Fruit fly (Drosophila melanogaster): ENCODE data around the gene Ptp10D.

Ptp10D gene

DNA sequence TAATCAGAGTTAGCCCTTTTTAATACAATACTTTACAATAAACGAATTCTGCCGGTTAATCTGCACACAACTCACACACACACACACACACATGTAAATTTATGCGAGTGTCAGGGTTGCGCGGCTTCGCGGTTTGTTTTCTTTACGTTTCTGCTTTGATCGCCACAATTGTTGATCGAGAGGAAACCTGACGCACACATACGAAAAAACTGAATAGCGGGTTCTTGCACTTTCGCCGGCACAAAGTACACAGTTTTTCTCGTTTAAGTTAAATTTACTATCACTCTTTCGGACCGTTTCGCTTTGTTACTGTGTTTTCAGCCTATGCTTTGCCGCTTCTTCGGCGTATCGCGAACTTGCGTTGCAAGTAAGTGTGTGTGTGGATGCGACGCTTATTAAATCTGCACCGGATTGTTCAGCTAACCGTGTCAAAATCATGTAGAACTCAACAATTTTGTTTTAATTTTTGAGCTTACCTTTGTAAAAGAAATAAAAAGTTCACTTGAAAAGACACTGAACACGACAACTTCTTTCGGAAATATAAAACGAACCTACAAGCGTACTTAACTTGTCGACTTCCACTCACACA is 10.7 kb upstream of the Ptp10D start:
- TF ChIP-seq EcR (GFP tag; optimal IDR thresholded peaks at IDR 0.05) = no peak
- TF ChIP-seq usp (GFP tag; optimal IDR thresholded peaks at IDR 0.05) = no peak

DNA sequence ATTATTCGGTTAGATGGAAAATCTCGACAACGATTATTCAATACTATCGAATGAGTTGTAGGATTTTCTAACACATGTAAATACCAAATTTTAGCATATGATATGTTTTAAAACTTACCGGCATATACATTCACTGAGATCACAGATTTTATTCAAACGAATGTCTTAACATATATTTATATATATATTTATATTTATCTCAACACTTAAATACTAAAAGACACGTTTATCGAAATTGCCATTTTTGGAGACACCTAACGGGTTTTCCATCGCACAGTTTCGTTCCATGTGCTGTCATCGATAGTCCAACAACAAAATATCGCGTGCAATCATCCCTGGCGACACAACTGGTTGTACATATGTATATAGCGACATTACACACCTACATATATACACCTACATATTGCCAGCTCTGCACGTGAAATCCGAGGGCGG is 10.2 kb upstream of the Ptp10D start, which contains the start of the genes CG2247 and CG1703:
TSS of gene CG2247 (minus strand) at position 8 of the 435 bp plus-strand sequence.
TSS of gene CG1703 (plus strand) at position 283 of the 435 bp plus-strand sequence.
- TF ChIP-seq EcR (GFP tag; optimal IDR thresholded peaks at IDR 0.05) = no peak
- TF ChIP-seq usp (GFP tag; optimal IDR thresholded peaks at IDR 0.05) = no peak
- TF ChIP-seq pan (optimal IDR thresholded peaks at IDR 0.05) = no peak
- no peak for TF ChIP-seq Dll (optimal IDR thresholded peaks at IDR 0.05)
- no peak for TF ChIP-seq psq (optimal IDR thresholded peaks at IDR 0.05)
- TF ChIP-seq CG8478 (optimal IDR thresholded peaks at IDR 0.05) = no peak

DNA sequence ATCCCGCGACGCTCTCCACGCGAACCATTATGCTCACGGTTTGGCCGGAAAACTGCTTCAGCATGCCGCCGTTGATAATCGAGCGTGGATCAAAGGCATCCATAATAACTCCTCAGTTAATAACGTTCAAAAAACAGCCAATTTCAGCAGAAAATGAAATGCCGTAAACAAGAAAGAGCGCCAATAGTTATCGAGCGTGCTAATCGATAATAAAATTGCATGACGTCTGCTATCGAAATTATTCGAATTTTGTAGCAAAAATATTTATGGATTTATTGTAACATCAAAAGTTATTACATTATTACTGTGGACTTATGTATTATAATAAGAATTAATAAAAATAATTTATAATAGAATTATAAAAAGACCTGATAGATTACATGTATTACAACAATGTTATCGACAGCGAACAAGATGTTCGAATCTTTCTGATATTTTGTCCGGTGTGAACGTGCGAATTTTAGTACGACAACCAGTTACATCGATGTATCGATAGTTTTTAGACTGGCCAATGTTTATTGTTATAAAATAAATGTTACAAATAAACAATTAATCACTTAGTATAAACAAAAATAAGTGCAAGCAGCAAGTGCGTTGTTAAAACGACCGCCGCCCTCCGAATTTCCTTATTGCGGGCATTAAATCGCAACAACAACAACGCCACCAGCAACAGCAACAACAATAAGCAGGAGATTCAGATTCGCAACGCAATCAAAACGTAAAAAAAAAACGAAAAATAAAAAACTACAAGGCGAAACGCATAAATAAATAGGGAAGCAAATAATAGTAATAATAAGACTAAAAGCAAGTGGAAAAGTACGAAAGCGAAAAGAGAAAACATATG is 5.9 kb upstream of the Ptp10D start, which contains the start of the genes RPA3 and Met:
TSS of gene RPA3 (minus strand) at position 189 of the 844 bp plus-strand sequence.
TSS of gene Met (plus strand) at position 473 of the 844 bp plus-strand sequence.
- TF ChIP-seq CG8478 (optimal IDR thresholded peaks at IDR 0.05) (no peak), Dll (optimal IDR thresholded peaks at IDR 0.05) (no peak), pan (optimal IDR thresholded peaks at IDR 0.05) (no peak), EcR (GFP tag; optimal IDR thresholded peaks at IDR 0.05) (no peak), psq (optimal IDR thresholded peaks at IDR 0.05) (no peak), usp (GFP tag; optimal IDR thresholded peaks at IDR 0.05) (no peak)

DNA sequence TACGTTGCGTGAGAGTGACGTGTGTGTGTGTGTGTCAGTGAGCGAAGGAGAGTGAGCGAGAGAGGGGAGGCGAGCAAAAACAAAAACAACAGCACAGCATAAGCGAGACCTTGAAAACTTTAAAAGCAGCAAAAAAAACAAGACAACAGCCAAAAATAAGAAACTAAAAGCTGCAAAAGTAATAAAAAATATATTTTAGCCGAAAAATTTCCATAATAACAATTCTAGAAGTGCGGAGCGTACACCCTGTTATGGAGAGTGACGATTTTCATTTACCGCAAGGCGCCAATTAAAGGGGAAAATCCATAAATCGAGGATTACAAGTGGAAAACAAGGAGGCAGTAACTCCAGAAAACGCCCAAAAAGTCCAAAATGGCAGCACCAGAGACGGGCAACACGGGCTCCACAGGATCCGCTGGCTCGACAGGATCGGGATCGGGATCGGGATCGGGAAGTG is 5.3 kb upstream of the Ptp10D start:
- TF ChIP-seq psq (optimal IDR thresholded peaks at IDR 0.05) (no peak), usp (GFP tag; optimal IDR thresholded peaks at IDR 0.05) (no peak), CG8478 (optimal IDR thresholded peaks at IDR 0.05) (no peak), EcR (GFP tag; optimal IDR thresholded peaks at IDR 0.05) (no peak), Dll (optimal IDR thresholded peaks at IDR 0.05) (no peak), pan (optimal IDR thresholded peaks at IDR 0.05) (no peak)

DNA sequence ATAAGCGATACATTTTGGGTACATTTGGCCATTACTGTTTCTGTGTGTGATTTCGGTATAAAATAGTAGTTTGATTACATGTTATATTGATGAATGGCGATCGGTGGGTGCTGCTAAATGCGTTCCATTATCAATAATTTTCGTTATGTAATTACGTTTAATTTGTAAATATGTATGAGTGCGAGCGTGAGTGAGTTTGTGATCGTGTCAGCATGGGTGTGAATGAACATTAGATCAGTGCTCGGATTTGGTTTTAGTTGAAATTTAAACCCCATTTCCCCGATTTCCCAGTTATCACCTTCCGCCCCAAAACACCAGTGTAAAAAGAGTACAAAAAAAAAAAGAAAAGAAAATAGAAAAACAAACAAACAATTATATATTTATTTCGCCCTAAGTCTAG is 2.2 kb upstream of the Ptp10D start:
- no peak for TF ChIP-seq CG8478 (optimal IDR thresholded peaks at IDR 0.05)
- TF ChIP-seq EcR (GFP tag; optimal IDR thresholded peaks at IDR 0.05) = no peak
- TF ChIP-seq psq (optimal IDR thresholded peaks at IDR 0.05) = no peak
- no peak for TF ChIP-seq pan (optimal IDR thresholded peaks at IDR 0.05)
- no peak for TF ChIP-seq Dll (optimal IDR thresholded peaks at IDR 0.05)
- no peak for TF ChIP-seq usp (GFP tag; optimal IDR thresholded peaks at IDR 0.05)

DNA sequence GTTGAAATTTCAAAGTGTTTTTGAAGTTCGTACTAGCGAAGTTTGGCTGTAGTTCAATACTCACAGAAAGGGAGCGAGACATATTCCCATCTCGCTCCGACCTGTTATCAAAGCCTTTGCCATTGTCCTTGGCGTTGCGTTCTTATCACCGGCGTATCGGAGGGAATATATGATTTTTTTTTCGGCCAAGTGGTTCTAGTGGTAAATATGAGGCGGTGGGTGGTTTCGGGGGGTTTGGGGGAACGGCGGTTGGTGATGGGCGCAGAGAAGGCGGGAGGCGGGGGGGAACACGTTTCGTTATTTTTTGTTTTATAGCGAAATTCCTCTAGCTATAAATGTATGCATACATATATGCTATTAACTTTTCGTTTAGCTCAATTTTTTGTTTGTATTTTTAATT is 1.3 kb upstream of the Ptp10D start:
- TF ChIP-seq usp (GFP tag; optimal IDR thresholded peaks at IDR 0.05) (no peak), CG8478 (optimal IDR thresholded peaks at IDR 0.05) (no peak), Dll (optimal IDR thresholded peaks at IDR 0.05) (no peak), EcR (GFP tag; optimal IDR thresholded peaks at IDR 0.05) (no peak), pan (optimal IDR thresholded peaks at IDR 0.05) (no peak)

DNA sequence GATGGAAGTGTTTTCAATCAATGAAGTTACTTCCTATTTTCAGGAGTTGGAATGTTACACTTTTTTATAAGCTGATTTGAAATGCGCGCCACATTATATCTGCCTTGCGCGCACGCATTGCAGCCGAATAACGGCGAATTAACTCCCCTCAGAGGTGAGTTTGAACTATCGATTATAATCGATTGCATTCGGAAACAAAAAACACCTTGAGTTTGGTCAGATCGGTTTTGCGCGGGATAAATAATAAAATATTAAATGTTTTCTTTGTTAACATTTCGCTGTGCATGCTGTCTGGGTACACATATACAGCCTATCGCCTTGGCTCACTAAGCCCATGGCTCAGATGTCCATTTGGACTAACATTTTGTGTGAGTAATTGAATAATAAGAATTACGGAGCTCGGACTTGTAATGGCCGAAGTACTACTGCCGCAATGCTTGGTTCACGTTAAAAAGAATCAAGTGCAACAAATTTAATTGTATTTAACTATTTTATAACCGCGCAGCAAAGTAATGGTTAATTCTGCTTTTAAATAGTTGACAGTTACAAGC is 425 bp upstream of the Ptp10D start:
- TF ChIP-seq EcR (GFP tag; optimal IDR thresholded peaks at IDR 0.05) = no peak
- TF ChIP-seq Dll (optimal IDR thresholded peaks at IDR 0.05) = no peak
- no peak for TF ChIP-seq psq (optimal IDR thresholded peaks at IDR 0.05)
- TF ChIP-seq pan (optimal IDR thresholded peaks at IDR 0.05) = no peak
- TF ChIP-seq CG8478 (optimal IDR thresholded peaks at IDR 0.05) = no peak
- no peak for TF ChIP-seq usp (GFP tag; optimal IDR thresholded peaks at IDR 0.05)

DNA sequence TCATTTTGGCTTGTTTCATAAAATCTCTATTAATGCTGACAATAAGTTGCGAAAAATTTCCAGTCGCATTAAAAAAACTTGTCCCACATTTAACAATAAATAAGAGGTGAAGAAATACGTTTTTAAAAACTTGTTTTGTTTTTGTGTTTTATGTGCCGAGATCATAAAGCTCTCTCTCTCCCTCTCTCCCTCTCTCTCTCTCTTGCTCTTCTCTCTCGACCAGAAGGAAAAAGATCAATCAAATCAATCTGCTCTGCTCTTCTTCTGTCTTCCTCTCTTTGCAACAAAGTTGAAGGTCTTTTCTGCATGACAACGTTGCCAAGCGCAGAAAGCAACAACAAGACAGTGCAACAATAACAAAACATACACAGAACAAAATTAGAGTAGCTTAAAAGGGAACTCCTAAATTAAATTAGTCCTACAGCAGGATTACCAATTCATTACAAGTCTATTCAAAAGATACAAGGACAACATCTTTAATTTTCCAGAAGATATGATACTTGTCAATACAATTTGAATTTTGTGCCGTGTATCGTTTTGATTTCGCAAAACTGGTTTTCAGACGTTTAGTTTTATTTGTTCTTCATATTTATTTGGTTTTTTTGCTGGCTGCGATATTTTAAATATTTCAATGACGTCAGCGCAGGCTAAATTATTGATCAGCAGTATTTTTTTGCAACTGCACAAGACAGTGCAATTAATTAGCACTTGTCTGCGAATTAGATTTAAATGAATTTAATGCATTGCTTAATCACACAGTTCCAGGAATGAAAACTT is 1.0 kb downstream of the Ptp10D start:
- TF ChIP-seq Dll (optimal IDR thresholded peaks at IDR 0.05) (no peak), psq (optimal IDR thresholded peaks at IDR 0.05) (no peak)

DNA sequence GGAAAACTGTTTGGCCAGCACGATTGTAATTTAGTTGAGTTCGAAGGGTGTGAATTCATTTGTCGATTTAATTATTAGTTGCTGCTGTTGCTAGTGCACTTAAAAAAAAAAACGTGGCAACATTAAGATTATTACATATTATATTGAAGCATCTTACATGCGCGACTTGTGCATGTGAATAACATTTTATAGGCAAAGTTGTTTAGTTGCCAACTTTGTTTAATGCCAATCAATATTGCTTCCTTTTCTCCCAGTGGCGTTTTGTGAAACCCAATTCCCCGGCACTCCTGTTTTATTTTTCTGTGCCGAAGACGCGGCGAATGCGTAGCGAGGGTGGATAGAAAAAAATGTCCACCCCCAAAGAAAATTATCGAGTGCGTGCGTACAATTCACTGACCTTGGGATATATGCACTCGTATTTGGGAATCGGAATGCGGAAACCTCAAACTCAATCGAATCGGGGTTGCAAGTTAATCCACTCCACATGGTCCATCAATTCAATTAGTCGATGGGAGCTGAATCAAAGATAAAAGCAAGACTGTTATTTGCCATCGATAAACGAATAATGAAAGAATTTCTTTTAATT is 7.3 kb downstream of the Ptp10D start:
- TF ChIP-seq psq (optimal IDR thresholded peaks at IDR 0.05) (no peak), EcR (GFP tag; optimal IDR thresholded peaks at IDR 0.05) (no peak), usp (GFP tag; optimal IDR thresholded peaks at IDR 0.05) (no peak), Dll (optimal IDR thresholded peaks at IDR 0.05) (no peak), CG8478 (optimal IDR thresholded peaks at IDR 0.05) (no peak), pan (optimal IDR thresholded peaks at IDR 0.05) (no peak)

DNA sequence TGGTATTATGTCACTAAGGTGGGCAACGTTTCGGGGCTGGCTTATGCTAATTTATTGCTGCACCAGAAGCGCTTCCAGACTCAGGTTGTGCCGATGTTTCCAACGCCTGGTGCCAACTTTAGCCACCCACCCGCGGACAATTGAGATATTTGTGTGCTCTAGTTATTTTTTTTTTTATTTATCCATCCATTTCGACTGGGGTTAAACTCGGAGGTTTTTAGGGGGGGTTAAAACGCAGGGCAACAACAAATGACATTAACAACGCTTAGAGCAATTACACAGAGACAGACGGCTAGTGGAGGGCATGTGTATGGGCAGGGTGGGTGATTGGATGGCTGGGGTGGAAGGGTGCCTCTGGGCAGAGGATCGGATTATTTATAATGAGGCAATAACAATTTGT is 9.9 kb downstream of the Ptp10D start:
- TF ChIP-seq usp (GFP tag; optimal IDR thresholded peaks at IDR 0.05) = no peak
- no peak for TF ChIP-seq psq (optimal IDR thresholded peaks at IDR 0.05)
- no peak for TF ChIP-seq CG8478 (optimal IDR thresholded peaks at IDR 0.05)
- TF ChIP-seq EcR (GFP tag; optimal IDR thresholded peaks at IDR 0.05) = no peak
- TF ChIP-seq Dll (optimal IDR thresholded peaks at IDR 0.05) = no peak
- no peak for TF ChIP-seq pan (optimal IDR thresholded peaks at IDR 0.05)

DNA sequence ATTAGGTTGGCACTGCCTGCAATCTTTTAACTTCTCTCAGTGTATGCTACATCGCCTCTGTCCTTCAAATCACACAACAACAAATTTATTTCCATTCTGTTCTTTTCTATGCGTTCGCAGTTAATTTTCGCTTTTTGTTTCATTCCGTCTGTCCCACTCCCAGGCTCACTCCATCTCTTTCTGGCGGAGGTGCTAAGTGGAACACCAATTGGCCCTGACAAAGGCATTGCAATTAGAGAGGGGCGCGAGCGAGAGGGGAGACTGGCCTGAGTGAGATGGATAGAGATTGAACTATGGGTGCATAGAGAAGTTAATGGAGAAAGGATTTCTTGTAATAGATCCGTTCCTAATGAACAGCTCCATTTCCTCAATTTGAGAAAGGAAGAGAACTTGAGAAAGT is 18.7 kb downstream of the Ptp10D start:
- no peak for TF ChIP-seq CG8478 (optimal IDR thresholded peaks at IDR 0.05)
- no peak for TF ChIP-seq Dll (optimal IDR thresholded peaks at IDR 0.05)
- no peak for TF ChIP-seq usp (GFP tag; optimal IDR thresholded peaks at IDR 0.05)
